Comparison of ENCODE assay signal across 7 worm cellular contexts in the genomic region with DNA sequence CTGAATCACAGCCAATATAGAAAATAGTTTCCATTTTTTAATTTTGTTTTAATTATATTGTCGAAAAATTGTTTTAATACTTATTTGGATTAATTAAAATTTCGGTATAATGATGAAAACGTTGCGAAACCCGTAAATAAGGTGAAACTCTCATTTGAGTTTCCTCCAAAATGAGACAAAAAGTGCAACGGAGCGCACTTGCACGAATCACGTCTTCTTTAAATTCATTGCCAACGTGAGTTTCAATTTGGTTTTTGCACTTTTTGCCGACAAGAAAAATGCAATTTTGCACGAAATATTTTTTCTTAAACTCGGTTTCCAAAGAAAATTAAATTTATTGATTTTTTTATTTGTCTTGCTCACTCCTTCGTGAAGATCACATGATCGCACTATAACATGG.
TF ChIP-seq lines count a peak whose summit lies in the region.

A gene (plus strand): TSS at position 171 of the 400 bp plus-strand sequence.

TF ChIP-seq in whole organism, L1 larva, 84 proteins besides CTCF, POLR2A, EP300 and RAD21 (continues in another document):
- TF ChIP-seq lir-3 (tag; optimal IDR thresholded peaks at IDR 0.05; lab: Kevin White, UChicago; ENCODE audit: poor library complexity) (no peak), nhr-90 (tag; optimal IDR thresholded peaks at IDR 0.05; lab: Kevin White, UChicago; ENCODE audit: poor library complexity) (peak; percentile 28), ceh-8 (GFP tag; optimal IDR thresholded peaks at IDR 0.05; lab: Kevin White, UChicago) (no peak), unc-130 (tag; optimal IDR thresholded peaks at IDR 0.05; lab: Kevin White, UChicago) (peak; percentile 64), nhr-77 (tag; optimal IDR thresholded peaks at IDR 0.05; lab: Kevin White, UChicago) (peak; percentile 13), efl-1 (optimal IDR thresholded peaks at IDR 0.05; lab: Kevin White, UChicago) (peak; percentile 83 to 97), efl-1 (GFP tag; optimal IDR thresholded peaks at IDR 0.05 in 1 of 2; lab: Kevin White, UChicago) (peak; percentile 97 to 100), lsy-2 (tag; optimal IDR thresholded peaks at IDR 0.05; lab: Kevin White, UChicago) (peak in 1 of 2 experiments; percentile 83), elt-3 (tag; optimal IDR thresholded peaks at IDR 0.05; lab: Kevin White, UChicago) (peak in 2 of 6 experiments; percentile 9 to 30), F16B12.6 (tag; optimal IDR thresholded peaks at IDR 0.05; lab: Kevin White, UChicago) (no peak), sup-37 (GFP tag; optimal IDR thresholded peaks at IDR 0.05; lab: Kevin White, UChicago) (no peak)

TF ChIP-seq in whole organism, L2 larva, 48 proteins besides CTCF, POLR2A, EP300 and RAD21 (continues in another document):
- TF ChIP-seq fos-1 (tag; optimal IDR thresholded peaks at IDR 0.05; lab: Kevin White, UChicago) (peak; percentile 31), C34F6.9 (tag; optimal IDR thresholded peaks at IDR 0.05; lab: Kevin White, UChicago) (peak; percentile 64), unc-39 (tag; optimal IDR thresholded peaks at IDR 0.05; lab: Kevin White, UChicago) (no peak), sma-3 (GFP tag; optimal IDR thresholded peaks at IDR 0.05; lab: Kevin White, UChicago) (peak; percentile 56), crh-2 (tag; optimal IDR thresholded peaks at IDR 0.05; lab: Kevin White, UChicago) (peak; percentile 64), gmeb-1 (tag; optimal IDR thresholded peaks at IDR 0.05; lab: Kevin White, UChicago) (peak; percentile 96), nhr-25 (tag; optimal IDR thresholded peaks at IDR 0.05; lab: Kevin White, UChicago) (peak; percentile 11), nhr-11 (tag; optimal IDR thresholded peaks at IDR 0.05; lab: Kevin White, UChicago) (no peak), zag-1 (tag; optimal IDR thresholded peaks at IDR 0.05; lab: Kevin White, UChicago) (no peak), snpc-4 (tag; optimal IDR thresholded peaks at IDR 0.05; lab: Kevin White, UChicago) (peak; percentile 47), sma-9 (GFP tag; optimal IDR thresholded peaks at IDR 0.05; lab: Kevin White, UChicago) (peak; percentile 36), sma-9 (tag; optimal IDR thresholded peaks at IDR 0.05; lab: Kevin White, UChicago) (no peak), F13H6.1 (tag; optimal IDR thresholded peaks at IDR 0.05; lab: Kevin White, UChicago) (peak; percentile 26)

TF ChIP-seq in whole organism, L3 larva, 47 proteins besides CTCF, POLR2A, EP300 and RAD21 (continues in another document):
- TF ChIP-seq pha-4 (tag; optimal IDR thresholded peaks at IDR 0.05; lab: Kevin White, UChicago), result peak; percentile 68
- TF ChIP-seq fos-1 (tag; optimal IDR thresholded peaks at IDR 0.05; lab: Kevin White, UChicago), result no peak
- peak; percentile 50 for TF ChIP-seq skn-1 (tag; optimal IDR thresholded peaks at IDR 0.05; lab: Kevin White, UChicago)
- TF ChIP-seq ceh-28 (tag; optimal IDR thresholded peaks at IDR 0.05; lab: Kevin White, UChicago), result peak; percentile 28
- TF ChIP-seq snpc-4 (tag; optimal IDR thresholded peaks at IDR 0.05; lab: Kevin White, UChicago), result no peak
- no peak for TF ChIP-seq zag-1 (tag; optimal IDR thresholded peaks at IDR 0.05; lab: Kevin White, UChicago)
- peak; percentile 47 for TF ChIP-seq egl-5 (tag; optimal IDR thresholded peaks at IDR 0.05; lab: Kevin White, UChicago)
- peak; percentile 9 for TF ChIP-seq elt-2 (tag; optimal IDR thresholded peaks at IDR 0.05; lab: Kevin White, UChicago)
- no peak for TF ChIP-seq ztf-4 (tag; optimal IDR thresholded peaks at IDR 0.05; lab: Kevin White, UChicago)
- no peak for TF ChIP-seq aly-2 (tag; optimal IDR thresholded peaks at IDR 0.05; lab: Kevin White, UChicago)
- TF ChIP-seq pqm-1 (tag; optimal IDR thresholded peaks at IDR 0.05; lab: Kevin White, UChicago), result peak; percentile 3
- peak; percentile 26 for TF ChIP-seq nhr-23 (tag; optimal IDR thresholded peaks at IDR 0.05; lab: Kevin White, UChicago)
- TF ChIP-seq lin-15B (tag; optimal IDR thresholded peaks at IDR 0.05; lab: Kevin White, UChicago), result peak; percentile 70

TF ChIP-seq in whole organism, L4 larva, 104 proteins besides CTCF, POLR2A, EP300 and RAD21 (continues in another document):
- TF ChIP-seq mep-1 (tag; optimal IDR thresholded peaks at IDR 0.05; lab: Kevin White, UChicago) (peak; percentile 45), fkh-10 (GFP tag; optimal IDR thresholded peaks at IDR 0.05; lab: Kevin White, UChicago) (no peak), egl-27 (tag; optimal IDR thresholded peaks at IDR 0.05; lab: Kevin White, UChicago) (no peak), nhr-25 (tag; optimal IDR thresholded peaks at IDR 0.05; lab: Kevin White, UChicago; ENCODE audit: borderline replicate concordance, insufficient read depth) (no peak), dve-1 (tag; optimal IDR thresholded peaks at IDR 0.05; lab: Kevin White, UChicago; ENCODE audit: insufficient read depth) (peak; percentile 28), php-3 (GFP tag; IDR thresholded peaks at IDR 0.05; lab: Robert Waterston, UW) (no peak), unc-62 (GFP tag; optimal IDR thresholded peaks at IDR 0.05 in 1 of 2; lab: Kevin White, UChicago) (peak in 1 of 2 experiments; percentile 69), unc-62 (tag; optimal IDR thresholded peaks at IDR 0.05; lab: Kevin White, UChicago) (no peak), hlh-30 (tag; optimal IDR thresholded peaks at IDR 0.05; lab: Kevin White, UChicago; ENCODE audit: insufficient read depth) (peak; percentile 90), nhr-6 (tag; optimal IDR thresholded peaks at IDR 0.05; lab: Kevin White, UChicago) (peak; percentile 46), ceh-82 (tag; optimal IDR thresholded peaks at IDR 0.05; lab: Kevin White, UChicago) (no peak), lin-38 (GFP tag; IDR thresholded peaks at IDR 0.05; lab: Robert Waterston, UW) (peak; percentile 94)

TF ChIP-seq in whole organism, late embryonic, 69 proteins besides CTCF, POLR2A, EP300 and RAD21:
- peak; percentile 62 for TF ChIP-seq hlh-30 (tag; optimal IDR thresholded peaks at IDR 0.05; lab: Kevin White, UChicago; ENCODE audit: insufficient read depth)
- peak; percentile 13 for TF ChIP-seq nfya-1 (tag; optimal IDR thresholded peaks at IDR 0.05; lab: Kevin White, UChicago)
- TF ChIP-seq elt-2 (tag; optimal IDR thresholded peaks at IDR 0.05; lab: Kevin White, UChicago), result no peak
- TF ChIP-seq tbx-2 (tag; optimal IDR thresholded peaks at IDR 0.05; lab: Kevin White, UChicago), result no peak
- peak; percentile 51 for TF ChIP-seq unc-42 (tag; optimal IDR thresholded peaks at IDR 0.05; lab: Kevin White, UChicago)
- no peak for TF ChIP-seq rnt-1 (tag; optimal IDR thresholded peaks at IDR 0.05; lab: Kevin White, UChicago)

TF ChIP-seq in whole organism, mixed stage, embryonic, 35 proteins besides CTCF, POLR2A, EP300 and RAD21:
- TF ChIP-seq lsy-2 (tag; optimal IDR thresholded peaks at IDR 0.05; lab: Kevin White, UChicago), result peak; percentile 14
- TF ChIP-seq mep-1 (tag; optimal IDR thresholded peaks at IDR 0.05; lab: Kevin White, UChicago), result peak; percentile 0
- no peak for TF ChIP-seq unc-120 (tag; optimal IDR thresholded peaks at IDR 0.05; lab: Kevin White, UChicago; ENCODE audit: poor library complexity, severe bottlenecking)

TF ChIP-seq in whole organism, young adult, 124 proteins besides CTCF, POLR2A, EP300 and RAD21:
- TF ChIP-seq bed-1 (GFP tag; IDR thresholded peaks at IDR 0.05; lab: Robert Waterston, UW) (no peak), lin-54 (GFP tag; optimal IDR thresholded peaks at IDR 0.05; lab: Kevin White, UChicago) (peak; percentile 80), madf-10 (tag; optimal IDR thresholded peaks at IDR 0.05; lab: Kevin White, UChicago) (no peak), ekl-4 (GFP tag; IDR thresholded peaks at IDR 0.05; lab: Robert Waterston, UW) (no peak), mcd-1 (GFP tag; IDR thresholded peaks at IDR 0.05; lab: Robert Waterston, UW) (peak; percentile 94), dpl-1 (GFP tag; optimal IDR thresholded peaks at IDR 0.05; lab: Kevin White, UChicago) (peak; percentile 52), cebp-1 (GFP tag; IDR thresholded peaks at IDR 0.05; lab: Robert Waterston, UW) (no peak), cebp-1 (tag; optimal IDR thresholded peaks at IDR 0.05; lab: Kevin White, UChicago) (peak; percentile 79), ceh-27 (GFP tag; optimal IDR thresholded peaks at IDR 0.05; lab: Kevin White, UChicago) (no peak), attf-5 (GFP tag; optimal IDR thresholded peaks at IDR 0.05; lab: Kevin White, UChicago) (peak; percentile 57), ccch-3 (GFP tag; optimal IDR thresholded peaks at IDR 0.05; lab: Kevin White, UChicago) (no peak), somi-1 (GFP tag; optimal IDR thresholded peaks at IDR 0.05; lab: Kevin White, UChicago) (no peak), efl-1 (GFP tag; optimal IDR thresholded peaks at IDR 0.05; lab: Kevin White, UChicago) (peak; percentile 74), unc-130 (GFP tag; optimal IDR thresholded peaks at IDR 0.05; lab: Kevin White, UChicago) (no peak), lin-35 (GFP tag; optimal IDR thresholded peaks at IDR 0.05; lab: Kevin White, UChicago) (peak in 2 of 3 experiments; percentile 39 to 78), F57A8.1 (GFP tag; optimal IDR thresholded peaks at IDR 0.05; lab: Kevin White, UChicago) (no peak)
